Fruit fly (Drosophila melanogaster) ovary, adult (tissue): ENCODE measurements around the gene CG18545.
A peak's percentile ranks its signal among the peaks of the same experiment; 100 is the strongest.

Experiments
- CG17801 ChIP-seq: fragments of 200-800 bp; optimal IDR thresholded peaks from 2 replicates; lab custom pipeline; 2019; ENCODE audit warnings: missing biosample characterization, mild to moderate bottlenecking, missing genetic modification characterization, moderate library complexity; ENCODE audit not compliant: partially characterized antibody

The CG18545 gene

dm6 chr3R:10355840-10356562 lies 15.3 kb downstream of the CG18545 start:
- no peak for TF ChIP-seq CG17801 (GFP tag; lab: Kevin White, UChicago)

dm6 chr3R:10356563-10357363 lies 16.0 kb downstream of the CG18545 start:
- TF ChIP-seq CG17801 (GFP tag; lab: Kevin White, UChicago): no peak

- no peak for TF ChIP-seq CG17801 (GFP tag; lab: Kevin White, UChicago)
These were observed 16.6 kb downstream of the CG18545 start for dm6 chr3R:10357364-10357676.

- TF ChIP-seq CG17801 (GFP tag; lab: Kevin White, UChicago): no peak
These were observed 23.5 kb downstream of the CG18545 start for dm6 chr3R:10364287-10364686.

- TF ChIP-seq CG17801 (GFP tag; lab: Kevin White, UChicago): no peak
These were observed 27.5 kb downstream of the CG18545 start for dm6 chr3R:10368251-10368650.

dm6 chr3R:10369799-10370198 lies 29.1 kb downstream of the CG18545 start:
- no peak for TF ChIP-seq CG17801 (GFP tag; lab: Kevin White, UChicago)

dm6 chr3R:10370495-10370894 lies 29.7 kb downstream of the CG18545 start:
- TF ChIP-seq CG17801 (GFP tag; lab: Kevin White, UChicago): no peak

- TF ChIP-seq CG17801 (GFP tag; lab: Kevin White, UChicago): peak; percentile 74
These were observed 37.1 kb downstream of the CG18545 start, which contains the start of gene Rfx for dm6 chr3R:10377849-10378248. Rfx (minus strand) TSS chr3R:10378068.

dm6 chr3R:10378989-10379388 lies 38.2 kb downstream of the CG18545 start:
- TF ChIP-seq CG17801 (GFP tag; lab: Kevin White, UChicago): no peak

dm6 chr3R:10379409-10379808 lies 38.7 kb downstream of the CG18545 start:
- no peak for TF ChIP-seq CG17801 (GFP tag; lab: Kevin White, UChicago)

dm6 chr3R:10380025-10380424 lies 39.3 kb downstream of the CG18545 start:
- TF ChIP-seq CG17801 (GFP tag; lab: Kevin White, UChicago): no peak

- TF ChIP-seq CG17801 (GFP tag; lab: Kevin White, UChicago): peak; percentile 5
These were observed 47.6 kb downstream of the CG18545 start, which contains the start of gene cwo for dm6 chr3R:10388128-10389026. cwo (plus strand) TSS chr3R:10388258.

dm6 chr3R:10389027-10389465 lies 48.3 kb downstream of the CG18545 start:
- TF ChIP-seq CG17801 (GFP tag; lab: Kevin White, UChicago): no peak

- no peak for TF ChIP-seq CG17801 (GFP tag; lab: Kevin White, UChicago)
These were observed 49.2 kb downstream of the CG18545 start for dm6 chr3R:10389877-10390468.
